Worm (Caenorhabditis elegans) whole organism, late embryonic: ENCODE results near the gene C36B7.2.
A peak's percentile ranks its signal among the peaks of the same experiment; 100 is the strongest.

ENCODE experiments used
- C38D4.7 ChIP-seq: fragments of 200-800 bp; sonication (Bioruptor generic); optimal IDR thresholded peaks from 2 replicates; lab custom pipeline; 2018; ENCODE audit warnings: mild to moderate bottlenecking, missing genetic modification characterization, moderate library complexity, missing compliant biosample characterization
- K02D7.2 ChIP-seq: sonication (generic microtip); optimal IDR thresholded peaks from 2 replicates; lab custom pipeline; 2017; ENCODE audit warnings: mild to moderate bottlenecking, missing genetic modification characterization, missing compliant biosample characterization
- K09A11.1 ChIP-seq: sonication (generic microtip); optimal IDR thresholded peaks from 2 replicates; lab custom pipeline; 2017; ENCODE audit warnings: antibody characterized with exemption, mild to moderate bottlenecking, missing genetic modification characterization, missing compliant biosample characterization; ENCODE audit not compliant: insufficient read depth
- Y22D7AL.16 ChIP-seq: sonication (generic microtip); optimal IDR thresholded peaks from 2 replicates; lab custom pipeline; 2016; ENCODE audit warnings: missing genetic modification characterization, missing compliant biosample characterization
- ahr-1 ChIP-seq: sonication (generic microtip); optimal IDR thresholded peaks from 2 replicates; lab custom pipeline; 2016; ENCODE audit warnings: missing genetic modification characterization, missing compliant biosample characterization
- ceh-18 ChIP-seq: sonication (generic microtip); optimal IDR thresholded peaks from 2 replicates; lab custom pipeline; 2016; ENCODE audit warnings: missing genetic modification characterization, missing compliant biosample characterization
- ceh-2 ChIP-seq: sonication (generic microtip); optimal IDR thresholded peaks from 2 replicates; lab custom pipeline; 2016; ENCODE audit warnings: missing genotype, missing genetic modification characterization, missing compliant biosample characterization
- ceh-31 ChIP-seq: sonication (generic microtip); optimal IDR thresholded peaks from 2 replicates; lab custom pipeline; 2016; ENCODE audit warnings: missing genetic modification characterization, missing compliant biosample characterization
- ceh-45 ChIP-seq: fragments of 200-800 bp; sonication (Bioruptor generic); IDR thresholded peaks from 2 replicates; pipeline ENCODE4 v1.3.6; 2022; ENCODE audit warnings: missing genetic modification reagents, missing genetic modification characterization, missing compliant biosample characterization
- ceh-48 ChIP-seq: sonication (generic microtip); optimal IDR thresholded peaks from 2 replicates; lab custom pipeline; 2016; ENCODE audit warnings: missing genetic modification characterization, inconsistent platforms, missing compliant biosample characterization
- elt-2 ChIP-seq: sonication (generic microtip); optimal IDR thresholded peaks from 2 replicates; lab custom pipeline; 2016; ENCODE audit warnings: missing genetic modification reagents, missing genetic modification characterization, missing compliant biosample characterization
- elt-4 ChIP-seq: sonication (generic microtip); optimal IDR thresholded peaks from 2 replicates; lab custom pipeline; 2016; ENCODE audit warnings: missing genetic modification characterization, missing compliant biosample characterization
- eyg-1 ChIP-seq: sonication (generic microtip); optimal IDR thresholded peaks from 2 replicates; lab custom pipeline; 2016; ENCODE audit warnings: missing genotype, missing genetic modification characterization, missing compliant biosample characterization
- fax-1 ChIP-seq: sonication (generic microtip); optimal IDR thresholded peaks from 2 replicates; lab custom pipeline; 2016; ENCODE audit warnings: missing genotype, missing genetic modification characterization, missing compliant biosample characterization
- fkh-10 ChIP-seq: fragments of 150-350 bp; optimal IDR thresholded peaks from 2 replicates; lab custom pipeline; 2014; ENCODE audit warnings: missing biosample characterization, missing genetic modification reagents, missing genetic modification characterization
- gmeb-2 ChIP-seq: sonication (generic microtip); optimal IDR thresholded peaks from 2 replicates; lab custom pipeline; 2016; ENCODE audit warnings: missing genetic modification characterization, inconsistent platforms, missing compliant biosample characterization
- hlh-13 ChIP-seq: fragments of 200-800 bp; sonication (Bioruptor generic); optimal IDR thresholded peaks from 2 replicates; lab custom pipeline; 2018; ENCODE audit warnings: mild to moderate bottlenecking, missing genetic modification characterization, missing compliant biosample characterization
- hlh-8 ChIP-seq: sonication (generic microtip); optimal IDR thresholded peaks from 2 replicates; lab custom pipeline; 2016; ENCODE audit warnings: missing genotype, missing genetic modification characterization, missing compliant biosample characterization
- lim-6 ChIP-seq: sonication (generic microtip); optimal IDR thresholded peaks from 2 replicates; lab custom pipeline; 2016; ENCODE audit warnings: missing genetic modification characterization, missing compliant biosample characterization
- mec-3 ChIP-seq: sonication (generic microtip); optimal IDR thresholded peaks from 2 replicates; lab custom pipeline; 2016; ENCODE audit warnings: borderline replicate concordance, missing genetic modification characterization, missing compliant biosample characterization
- odd-2 ChIP-seq: sonication (generic microtip); optimal IDR thresholded peaks from 2 replicates; lab custom pipeline; 2017; ENCODE audit warnings: antibody characterized with exemption, mild to moderate bottlenecking, missing genetic modification characterization, missing compliant biosample characterization
- pag-3 ChIP-seq: sonication (generic microtip); optimal IDR thresholded peaks from 2 replicates; lab custom pipeline; 2016; ENCODE audit warnings: missing compliant biosample characterization, missing genetic modification characterization, borderline replicate concordance
- pat-9 ChIP-seq: fragments of 200-800 bp; sonication (Bioruptor generic); optimal IDR thresholded peaks from 2 replicates; lab custom pipeline; 2018; ENCODE audit warnings: mild to moderate bottlenecking, missing genetic modification characterization, moderate library complexity, missing compliant biosample characterization
- pax-1 ChIP-seq: fragments of 150-350 bp; optimal IDR thresholded peaks from 2 replicates; lab custom pipeline; 2014; ENCODE audit warnings: missing biosample characterization, missing genetic modification characterization
- pha-2 ChIP-seq: sonication (generic microtip); optimal IDR thresholded peaks from 2 replicates; lab custom pipeline; 2017; ENCODE audit warnings: mild to moderate bottlenecking, missing genetic modification characterization, missing compliant biosample characterization
- pha-4 ChIP-seq: fragments of 150-350 bp; optimal IDR thresholded peaks from 2 replicates; lab custom pipeline; 2018; ENCODE audit warnings: missing biosample characterization, missing genetic modification reagents, missing genetic modification characterization
- pqm-1 ChIP-seq: sonication (generic microtip); optimal IDR thresholded peaks from 2 replicates; lab custom pipeline; 2016; ENCODE audit warnings: missing genetic modification characterization, missing compliant biosample characterization
- pros-1 ChIP-seq: fragments of 150-350 bp; optimal IDR thresholded peaks from 2 replicates; lab custom pipeline; 2014; ENCODE audit warnings: missing biosample characterization, missing genetic modification reagents, missing genetic modification characterization
- ref-2 ChIP-seq: sonication (generic microtip); optimal IDR thresholded peaks from 2 replicates; lab custom pipeline; 2016; ENCODE audit warnings: missing genetic modification characterization, missing compliant biosample characterization
- sdc-2 ChIP-seq: sonication (generic microtip); optimal IDR thresholded peaks from 2 replicates; lab custom pipeline; 2016; ENCODE audit warnings: missing genotype, missing genetic modification characterization, missing compliant biosample characterization
- sox-2 ChIP-seq: fragments of 200-800 bp; sonication (Bioruptor generic); IDR thresholded peaks from 2 replicates; pipeline ENCODE4 v1.3.6; 2022; ENCODE audit warnings: missing genetic modification reagents, missing genetic modification characterization, missing compliant biosample characterization
- sox-4 ChIP-seq: sonication (generic microtip); optimal IDR thresholded peaks from 2 replicates; lab custom pipeline; 2017; ENCODE audit warnings: mild to moderate bottlenecking, missing genetic modification characterization, inconsistent platforms, missing compliant biosample characterization
- syd-9 ChIP-seq: sonication (generic microtip); optimal IDR thresholded peaks from 2 replicates; lab custom pipeline; 2016; ENCODE audit warnings: mild to moderate bottlenecking, missing genetic modification characterization, moderate library complexity, missing compliant biosample characterization
- tbx-7 ChIP-seq: sonication (generic microtip); optimal IDR thresholded peaks from 2 replicates; lab custom pipeline; 2016; ENCODE audit warnings: missing genotype, missing genetic modification characterization, missing compliant biosample characterization
- unc-3 ChIP-seq, 2 experiments: fragments of 200-800 bp in 1 of 2; sonication (Bioruptor generic) in 1 of 2; sonication (generic microtip) in 1 of 2; conservative IDR thresholded peaks in 1 of 2; optimal IDR thresholded peaks in 1 of 2; 2 replicates each; pipeline versions ENCODE4 v1.3.6 to Lab custom; 2016 to 2022; ENCODE audit warnings: missing compliant biosample characterization in 2 of 2, missing genetic modification characterization in 2 of 2, missing genetic modification reagents in 1 of 2
- unc-42 ChIP-seq: sonication (generic microtip); optimal IDR thresholded peaks from 2 replicates; lab custom pipeline; 2016; ENCODE audit warnings: missing genotype, missing genetic modification characterization, missing compliant biosample characterization
- unc-55 ChIP-seq: sonication (generic microtip); optimal IDR thresholded peaks from 2 replicates; lab custom pipeline; 2017; ENCODE audit warnings: missing biosample characterization, missing genetic modification reagents, missing genetic modification characterization
- zip-5 ChIP-seq: sonication (generic microtip); optimal IDR thresholded peaks from 2 replicates; lab custom pipeline; 2016; ENCODE audit warnings: missing genetic modification characterization, missing compliant biosample characterization
- ztf-16 ChIP-seq: sonication (generic microtip); optimal IDR thresholded peaks from 2 replicates; lab custom pipeline; 2017; ENCODE audit warnings: missing genetic modification characterization, missing compliant biosample characterization

Gene C36B7.2

DNA sequence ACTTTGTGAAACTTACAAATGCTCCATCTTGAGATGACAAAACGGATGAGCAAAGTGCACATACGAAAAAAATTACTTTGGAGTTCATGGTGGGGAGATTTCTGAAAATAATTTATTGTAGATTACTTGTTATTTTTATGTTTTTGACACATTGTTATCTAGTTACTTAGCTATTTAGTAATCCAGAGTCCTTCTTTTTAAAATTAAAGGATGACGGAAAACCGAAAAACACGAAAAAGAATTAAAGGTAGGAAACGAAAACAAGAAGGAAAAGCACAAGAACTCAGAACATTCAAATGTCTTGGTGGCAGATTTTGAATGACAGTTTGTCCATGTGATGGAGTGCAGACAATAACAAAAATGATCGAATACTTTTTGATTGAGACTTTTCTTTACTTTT, 10.7 kb downstream of the C36B7.2 start, which contains the start of gene hen-1:
TSS of gene hen-1 (minus strand) at position 101 of the 400 bp plus-strand sequence.
- TF ChIP-seq pax-1: no peak
- no peak for TF ChIP-seq eyg-1 (tag; lab: Kevin White, UChicago)
- no peak for TF ChIP-seq odd-2
- no peak for TF ChIP-seq ceh-31
- TF ChIP-seq pat-9 (tag; lab: Kevin White, UChicago): no peak
- no peak for TF ChIP-seq tbx-7 (tag; lab: Kevin White, UChicago)
- no peak for TF ChIP-seq syd-9 (tag; lab: Kevin White, UChicago)
- TF ChIP-seq sox-2 (GFP tag; lab: Robert Waterston, UW): no peak
- no peak for TF ChIP-seq hlh-8 (tag; lab: Kevin White, UChicago)
- no peak for TF ChIP-seq gmeb-2 (tag; lab: Kevin White, UChicago)
- TF ChIP-seq ceh-48 (tag; lab: Kevin White, UChicago): no peak
- TF ChIP-seq fax-1 (tag; lab: Kevin White, UChicago): no peak
- no peak for TF ChIP-seq C38D4.7 (GFP tag; lab: Kevin White, UChicago)
- TF ChIP-seq pros-1 (tag; lab: Kevin White, UChicago): no peak
- TF ChIP-seq pqm-1: no peak
- TF ChIP-seq K09A11.1 (tag; lab: Kevin White, UChicago): no peak
- no peak for TF ChIP-seq fkh-10 (GFP tag; lab: Kevin White, UChicago)
- no peak for TF ChIP-seq pag-3 (tag; lab: Kevin White, UChicago)
- no peak for TF ChIP-seq sox-4
- TF ChIP-seq, all 69 proteins: peak for 0

DNA sequence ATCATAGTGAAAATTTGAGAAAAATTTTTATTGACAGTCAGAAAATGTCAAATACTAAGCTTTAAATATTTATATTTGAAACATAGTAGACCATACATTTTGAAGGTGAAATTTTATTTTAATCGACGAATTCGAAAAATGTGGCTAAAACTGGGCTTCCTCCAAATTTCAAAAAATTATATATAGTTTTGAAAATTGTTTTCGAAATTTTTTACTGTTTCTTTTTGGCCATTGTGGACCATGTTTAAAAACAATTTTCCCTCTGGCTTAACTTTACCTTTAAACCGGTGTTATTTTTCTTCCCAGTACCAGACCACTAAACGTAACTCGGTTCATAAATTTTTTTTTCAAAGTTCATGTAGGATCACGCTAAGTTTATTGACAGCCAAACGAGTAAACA, 16.5 kb downstream of the C36B7.2 start:
- no peak for TF ChIP-seq sdc-2 (tag; lab: Kevin White, UChicago)
- TF ChIP-seq ceh-18 (tag; lab: Kevin White, UChicago): no peak
- TF ChIP-seq eyg-1 (tag; lab: Kevin White, UChicago): no peak
- no peak for TF ChIP-seq elt-4 (tag; lab: Kevin White, UChicago)
- no peak for TF ChIP-seq pha-2
- no peak for TF ChIP-seq ahr-1 (tag; lab: Kevin White, UChicago)
- no peak for TF ChIP-seq pax-1
- no peak for TF ChIP-seq pha-4
- no peak for TF ChIP-seq zip-5 (tag; lab: Kevin White, UChicago)
- TF ChIP-seq ceh-45 (GFP tag; lab: Robert Waterston, UW): no peak
- no peak for TF ChIP-seq ceh-2 (tag; lab: Kevin White, UChicago)
- no peak for TF ChIP-seq unc-3 (GFP tag; conservative IDR thresholded peaks at IDR 0.05; lab: Robert Waterston, UW)
- TF ChIP-seq unc-3 (tag; optimal IDR thresholded peaks at IDR 0.05; lab: Kevin White, UChicago): no peak
- no peak for TF ChIP-seq lim-6 (tag; lab: Kevin White, UChicago)
- no peak for TF ChIP-seq ztf-16 (tag; lab: Kevin White, UChicago)
- no peak for TF ChIP-seq unc-55 (GFP tag; lab: Kevin White, UChicago)
- TF ChIP-seq ref-2 (tag; lab: Kevin White, UChicago): no peak

- no peak for TF ChIP-seq hlh-13
- no peak for TF ChIP-seq fkh-10 (GFP tag; lab: Kevin White, UChicago)
- TF ChIP-seq pha-4: no peak
- TF ChIP-seq unc-42 (tag; lab: Kevin White, UChicago): no peak
These were observed 17.8 kb downstream of the C36B7.2 start for ce11 chrX:7124044-7124443.

DNA sequence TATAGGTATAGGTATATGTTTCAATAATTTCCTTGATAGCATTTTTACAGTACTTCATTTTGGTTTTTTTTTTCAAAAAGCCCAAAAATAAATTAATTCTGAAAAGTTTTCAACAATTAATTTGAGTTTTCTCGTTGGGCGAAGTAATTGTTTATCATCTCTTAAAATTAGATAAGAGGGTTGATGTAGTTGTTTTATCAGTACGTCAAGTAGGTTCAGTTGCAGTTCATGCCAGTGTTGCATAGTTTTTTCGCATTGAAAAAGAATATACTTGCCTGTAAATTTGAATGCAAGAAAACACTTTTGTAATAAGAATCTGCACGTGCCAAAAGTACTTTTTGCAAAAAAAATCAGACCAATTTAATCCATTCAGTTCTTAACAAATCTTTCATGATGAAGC, 19.0 kb downstream of the C36B7.2 start:
- TF ChIP-seq mec-3 (tag; lab: Kevin White, UChicago) (no peak), Y22D7AL.16 (tag; lab: Kevin White, UChicago) (no peak), elt-2 (tag; lab: Kevin White, UChicago) (peak; percentile 66), K02D7.2 (tag; lab: Kevin White, UChicago) (no peak)
- TF ChIP-seq, all 69 proteins: peak for 1
